Worm (Caenorhabditis elegans): ENCODE measurements around the gene attf-5.

Gene attf-5

ce11 chrX:772184-772583, 16.0 kb upstream of the attf-5 start, which contains the start of gene T04G9.4:
Gene T04G9.4 (plus strand): TSS chrX:772476.
- TF ChIP-seq lsy-2 (tag; optimal IDR thresholded peaks at IDR 0.05) (no peak), elt-1 (tag; optimal IDR thresholded peaks at IDR 0.05; ENCODE audit: borderline replicate concordance, insufficient read depth) (peak; percentile 63)

- TF ChIP-seq unc-120 (tag; optimal IDR thresholded peaks at IDR 0.05; ENCODE audit: poor library complexity, severe bottlenecking) = no peak
- no peak for TF ChIP-seq ceh-39 (tag; optimal IDR thresholded peaks at IDR 0.05)
- no peak for TF ChIP-seq tbx-8 (GFP tag; optimal IDR thresholded peaks at IDR 0.05)
- TF ChIP-seq mep-1 (tag; optimal IDR thresholded peaks at IDR 0.05) = no peak
- no peak for TF ChIP-seq bed-3 (GFP tag; optimal IDR thresholded peaks at IDR 0.05)
Observed at ce11 chrX:777421-777820, 10.7 kb upstream of the attf-5 start, which contains the start of gene nas-15. Gene nas-15 (plus strand): TSS chrX:777721.

ce11 chrX:779259-779658, 8.9 kb upstream of the attf-5 start:
- TF ChIP-seq snpc-4 (tag; optimal IDR thresholded peaks at IDR 0.05) (no peak), nhr-28 (tag; optimal IDR thresholded peaks at IDR 0.05) (no peak), ham-2 (GFP tag; optimal IDR thresholded peaks at IDR 0.05) (no peak), mep-1 (tag; optimal IDR thresholded peaks at IDR 0.05) (no peak), unc-120 (tag; optimal IDR thresholded peaks at IDR 0.05; ENCODE audit: poor library complexity, severe bottlenecking) (no peak), lsy-2 (tag; optimal IDR thresholded peaks at IDR 0.05) (no peak), nhr-237 (tag; optimal IDR thresholded peaks at IDR 0.05) (no peak), zip-8 (tag; optimal IDR thresholded peaks at IDR 0.05) (no peak), blmp-1 (tag; optimal IDR thresholded peaks at IDR 0.05) (no peak), nhr-2 (tag; optimal IDR thresholded peaks at IDR 0.05) (no peak), drap-1 (GFP tag; optimal IDR thresholded peaks at IDR 0.05) (no peak), cnd-1 (tag; optimal IDR thresholded peaks at IDR 0.05) (no peak), ceh-39 (tag; optimal IDR thresholded peaks at IDR 0.05) (no peak), ceh-83 (GFP tag; optimal IDR thresholded peaks at IDR 0.05) (no peak), hlh-1 (tag; optimal IDR thresholded peaks at IDR 0.05) (no peak), ztf-11 (tag; optimal IDR thresholded peaks at IDR 0.05) (no peak)

- TF ChIP-seq ceh-43 (GFP tag; optimal IDR thresholded peaks at IDR 0.05) = no peak
- no peak for TF ChIP-seq mls-2 (tag; optimal IDR thresholded peaks at IDR 0.05)
- TF ChIP-seq M03D4.4 (tag; optimal IDR thresholded peaks at IDR 0.05) = no peak
- no peak for TF ChIP-seq hlh-1 (tag; optimal IDR thresholded peaks at IDR 0.05)
- no peak for TF ChIP-seq ces-1 (GFP tag; optimal IDR thresholded peaks at IDR 0.05)
- TF ChIP-seq bed-3 (GFP tag; optimal IDR thresholded peaks at IDR 0.05) = no peak
- TF ChIP-seq ztf-11 (tag; optimal IDR thresholded peaks at IDR 0.05) = no peak
Observed at ce11 chrX:780027-780426, 8.1 kb upstream of the attf-5 start.

ce11 chrX:784853-785252, 3.3 kb upstream of the attf-5 start, which contains the start of gene T04G9.6:
Gene T04G9.6 (minus strand): TSS chrX:784953.
- no peak for TF ChIP-seq nhr-12 (tag; optimal IDR thresholded peaks at IDR 0.05)
- TF ChIP-seq flh-1 (GFP tag; optimal IDR thresholded peaks at IDR 0.05) = no peak
- no peak for TF ChIP-seq sptf-1 (tag; optimal IDR thresholded peaks at IDR 0.05)
- TF ChIP-seq snpc-4 (tag; optimal IDR thresholded peaks at IDR 0.05) = no peak
- TF ChIP-seq ceh-83 (GFP tag; optimal IDR thresholded peaks at IDR 0.05) = no peak
- TF ChIP-seq tbx-8 (GFP tag; optimal IDR thresholded peaks at IDR 0.05) = no peak
- no peak for TF ChIP-seq sem-2 (GFP tag; optimal IDR thresholded peaks at IDR 0.05)
- no peak for TF ChIP-seq ceh-39 (tag; optimal IDR thresholded peaks at IDR 0.05)
- TF ChIP-seq elt-1 (tag; optimal IDR thresholded peaks at IDR 0.05; ENCODE audit: borderline replicate concordance, insufficient read depth) = no peak
- no peak for TF ChIP-seq unc-39 (tag; optimal IDR thresholded peaks at IDR 0.05)
- no peak for TF ChIP-seq blmp-1 (tag; optimal IDR thresholded peaks at IDR 0.05)
- TF ChIP-seq nhr-237 (tag; optimal IDR thresholded peaks at IDR 0.05) = no peak
- TF ChIP-seq unc-62 (GFP tag; optimal IDR thresholded peaks at IDR 0.05) = no peak
- no peak for TF ChIP-seq pha-4 (tag; optimal IDR thresholded peaks at IDR 0.05)

- TF ChIP-seq unc-62 (GFP tag; optimal IDR thresholded peaks at IDR 0.05) (no peak), sptf-1 (tag; optimal IDR thresholded peaks at IDR 0.05) (no peak), mab-5 (tag; optimal IDR thresholded peaks at IDR 0.05) (no peak)
Observed at ce11 chrX:785368-785767, 2.8 kb upstream of the attf-5 start.
